Worm (Caenorhabditis elegans) whole organism, midembryonic: ENCODE data around the gene Y39B6A.10.

ENCODE experiments used
- T22C8.4 ChIP-seq: fragments of 200-800 bp; sonication (Bioruptor generic); IDR thresholded peaks from 2 replicates; pipeline ENCODE4 v1.3.6; 2022; ENCODE audit warnings: missing genetic modification characterization, missing compliant biosample characterization
- cog-1 ChIP-seq: sonication (generic microtip); optimal IDR thresholded peaks from 2 replicates; lab custom pipeline; 2016; ENCODE audit warnings: missing genetic modification characterization, missing compliant biosample characterization
- flt-1 ChIP-seq: fragments of 200-800 bp; sonication (Bioruptor generic); IDR thresholded peaks from 2 replicates; pipeline ENCODE4 v1.3.6; 2022; ENCODE audit warnings: missing genetic modification characterization, missing compliant biosample characterization
- klf-2 ChIP-seq: fragments of 200-800 bp; sonication (Bioruptor generic); conservative IDR thresholded peaks from 2 replicates; pipeline ENCODE4 v1.3.6; 2022; ENCODE audit warnings: missing genetic modification reagents, missing genetic modification characterization, missing compliant biosample characterization
- med-1 ChIP-seq: sonication (generic microtip); optimal IDR thresholded peaks from 2 replicates; lab custom pipeline; 2017; ENCODE audit warnings: missing genetic modification characterization, mild to moderate bottlenecking, missing compliant biosample characterization, antibody characterized with exemption, missing genetic modification reagents; ENCODE audit not compliant: insufficient read depth
- ref-1 ChIP-seq: fragments of 200-800 bp; sonication (Bioruptor generic); conservative IDR thresholded peaks from 2 replicates; pipeline ENCODE4 v1.3.6; 2022; ENCODE audit warnings: missing genetic modification reagents, missing genetic modification characterization, missing compliant biosample characterization
- tab-1 ChIP-seq: fragments of 200-800 bp; sonication (Bioruptor generic); IDR thresholded peaks from 2 replicates; pipeline ENCODE4 v1.3.6; 2022; ENCODE audit warnings: missing genetic modification characterization, missing compliant biosample characterization
- ztf-23 ChIP-seq: fragments of 200-800 bp; sonication (Bioruptor generic); IDR thresholded peaks from 2 replicates; pipeline ENCODE4 v1.3.6; 2022; ENCODE audit warnings: missing genetic modification reagents, missing genetic modification characterization, missing compliant biosample characterization
- ztf-29 ChIP-seq: fragments of 200-800 bp; sonication (Bioruptor generic); IDR thresholded peaks from 2 replicates; pipeline ENCODE4 v1.3.6; 2022; ENCODE audit warnings: missing genetic modification reagents, missing genetic modification characterization, missing compliant biosample characterization

Y39B6A.10 gene

DNA sequence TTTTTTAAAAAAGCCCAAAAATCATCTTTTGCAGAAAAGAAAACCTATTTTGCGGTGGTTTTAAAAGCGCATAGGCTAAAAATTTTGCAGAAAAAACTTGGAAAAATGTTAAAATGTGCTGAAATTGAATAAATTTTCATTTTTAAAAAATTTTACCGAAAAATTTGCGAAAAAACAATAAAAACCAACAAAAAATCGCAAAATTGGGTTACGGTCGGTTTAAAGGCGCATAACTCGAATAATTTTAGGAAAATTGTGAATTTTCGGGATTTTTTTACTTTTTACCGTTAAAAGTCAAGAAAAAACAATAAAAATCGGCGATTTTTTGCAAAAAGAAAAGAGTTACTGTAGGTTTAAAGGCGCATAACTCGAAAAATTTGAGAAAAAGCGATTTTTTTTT is 8.2 kb downstream of the Y39B6A.10 start:
- TF ChIP-seq med-1 (no peak), ztf-23 (GFP tag; lab: Robert Waterston, UW) (no peak), T22C8.4 (GFP tag; lab: Robert Waterston, UW) (no peak), ztf-29 (GFP tag; lab: Robert Waterston, UW) (no peak)

DNA sequence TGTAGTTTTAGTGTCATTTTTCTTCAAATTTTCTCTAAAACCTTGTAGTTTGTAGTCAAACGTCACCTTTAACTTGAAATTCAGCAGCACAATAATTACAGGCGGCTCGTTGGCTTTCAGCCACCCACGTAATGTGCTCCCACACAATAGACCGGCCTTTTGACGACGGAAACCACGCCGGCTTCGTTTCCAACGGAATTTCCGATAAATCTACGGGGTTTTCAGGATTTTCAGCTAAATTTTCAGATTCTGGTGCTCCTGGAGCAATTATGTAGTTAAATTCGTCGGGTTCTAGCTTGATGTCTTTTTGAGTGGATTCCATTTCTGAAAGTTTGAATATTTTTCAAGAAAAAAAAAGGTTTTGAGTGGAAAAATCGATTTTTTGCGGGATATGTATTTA is 8.8 kb downstream of the Y39B6A.10 start, which contains the start of gene bed-1:
bed-1 (minus strand) TSS at position 337 of the 400 bp plus-strand sequence.
- TF ChIP-seq flt-1 (GFP tag; lab: Robert Waterston, UW): no peak
- no peak for TF ChIP-seq ztf-23 (GFP tag; lab: Robert Waterston, UW)
- TF ChIP-seq T22C8.4 (GFP tag; lab: Robert Waterston, UW): no peak
- no peak for TF ChIP-seq ref-1
- TF ChIP-seq cog-1 (tag; lab: Kevin White, UChicago): no peak
- TF ChIP-seq tab-1 (GFP tag; lab: Robert Waterston, UW): no peak
- TF ChIP-seq ztf-29 (GFP tag; lab: Robert Waterston, UW): no peak

DNA sequence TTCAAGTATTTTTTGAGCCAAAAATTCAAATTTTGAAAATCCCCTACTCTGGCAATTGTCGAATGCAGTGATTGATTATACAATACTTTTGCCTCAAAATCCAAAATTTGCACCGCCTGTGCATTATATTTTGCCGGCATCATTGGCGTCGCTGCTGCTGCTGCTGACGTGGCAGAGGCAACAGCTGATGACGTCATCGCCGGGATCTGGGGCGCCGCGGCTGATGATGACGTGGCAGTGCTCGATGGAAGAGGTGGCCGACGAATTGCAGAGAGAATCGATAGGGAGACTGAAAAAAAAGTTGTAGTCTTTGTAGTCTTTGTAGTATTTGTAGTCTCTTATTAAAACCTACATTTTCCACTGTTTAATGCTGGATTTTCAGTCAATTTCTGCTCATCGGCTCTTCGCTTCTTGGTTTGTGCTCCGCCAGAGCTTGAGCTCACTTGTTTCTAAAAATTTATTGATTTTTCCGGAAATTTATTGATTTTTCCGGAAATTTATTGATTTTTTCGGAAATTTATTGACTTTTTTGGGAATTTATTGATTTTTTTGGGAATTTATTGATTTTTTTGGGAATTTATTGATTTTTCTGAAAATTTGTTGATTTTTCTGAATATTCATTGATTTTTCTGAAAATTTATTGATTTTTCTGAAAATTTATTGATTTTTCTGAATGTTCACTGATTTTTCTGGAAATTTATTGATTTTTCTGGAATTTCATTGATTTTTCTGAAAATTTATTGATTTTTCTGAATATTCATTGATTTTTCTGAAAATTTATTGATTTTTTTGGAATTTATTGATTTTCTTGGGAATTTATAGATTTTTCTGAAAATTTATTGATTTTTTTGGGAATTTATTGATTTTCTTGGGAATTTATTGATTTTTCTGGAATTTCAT is 12.4 kb downstream of the Y39B6A.10 start:
- peak; percentile 84 for TF ChIP-seq T22C8.4 (GFP tag; lab: Robert Waterston, UW)
- no peak for TF ChIP-seq ref-1
- 0 out of 2 replicates have a peak, but pooled peaks have one; percentile 12 for TF ChIP-seq flt-1 (GFP tag; lab: Robert Waterston, UW)

DNA sequence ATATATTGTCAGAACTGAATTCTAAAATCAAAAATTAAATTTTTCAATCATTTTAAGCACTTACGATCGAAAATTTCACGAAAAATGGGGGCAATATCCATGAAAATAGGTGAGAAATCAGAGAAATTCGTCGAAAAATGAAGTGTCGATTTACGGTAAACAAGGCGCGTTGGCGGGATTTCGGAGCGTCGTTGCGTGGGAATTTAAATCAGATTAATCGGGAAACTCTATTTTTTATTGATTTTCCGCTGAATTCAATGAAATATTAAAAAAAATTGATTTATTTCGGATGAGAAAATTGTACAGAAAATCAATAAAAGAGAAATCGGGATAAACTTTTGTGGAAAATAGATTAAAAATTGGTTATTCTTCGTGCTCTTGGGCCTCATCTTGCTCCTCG is 14.1 kb downstream of the Y39B6A.10 start, which contains the start of gene Y39B6A.13:
Y39B6A.13 (minus strand) TSS at position 166 of the 400 bp plus-strand sequence.
- TF ChIP-seq cog-1 (tag; lab: Kevin White, UChicago) (no peak), tab-1 (GFP tag; lab: Robert Waterston, UW) (no peak), med-1 (no peak), ztf-23 (GFP tag; lab: Robert Waterston, UW) (no peak), ztf-29 (GFP tag; lab: Robert Waterston, UW) (no peak), T22C8.4 (GFP tag; lab: Robert Waterston, UW) (peak; percentile 43; the same call in 1 of the 2 replicates), klf-2 (no peak), flt-1 (GFP tag; lab: Robert Waterston, UW) (no peak)

DNA sequence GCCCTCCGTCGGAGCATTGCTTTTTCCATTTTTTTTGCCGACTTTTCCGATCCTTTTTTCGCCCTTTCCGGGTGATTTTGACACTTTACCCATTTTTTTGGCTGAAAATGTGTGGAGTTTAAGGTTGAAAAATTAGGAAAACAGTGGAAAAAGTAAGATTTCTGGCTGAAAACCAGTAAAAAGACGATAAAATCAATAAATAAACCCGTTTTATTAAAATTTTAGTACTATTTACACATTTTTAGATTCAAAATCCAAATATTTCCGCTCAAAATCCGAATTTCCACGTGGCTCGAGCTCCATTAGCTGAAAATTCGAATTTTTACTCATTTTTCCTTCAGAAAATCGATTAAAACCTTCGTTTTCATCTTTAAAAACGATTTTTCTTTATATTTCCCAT is 15.1 kb downstream of the Y39B6A.10 start, which contains the start of gene pro-3:
pro-3 (minus strand) TSS at position 101 of the 400 bp plus-strand sequence.
- TF ChIP-seq cog-1 (tag; lab: Kevin White, UChicago): no peak
- no peak for TF ChIP-seq ztf-29 (GFP tag; lab: Robert Waterston, UW)
- TF ChIP-seq ref-1: no peak
- no peak for TF ChIP-seq med-1
- TF ChIP-seq T22C8.4 (GFP tag; lab: Robert Waterston, UW): no peak
- TF ChIP-seq flt-1 (GFP tag; lab: Robert Waterston, UW): no peak
- TF ChIP-seq klf-2: no peak
- TF ChIP-seq ztf-23 (GFP tag; lab: Robert Waterston, UW): no peak
- no peak for TF ChIP-seq tab-1 (GFP tag; lab: Robert Waterston, UW)

DNA sequence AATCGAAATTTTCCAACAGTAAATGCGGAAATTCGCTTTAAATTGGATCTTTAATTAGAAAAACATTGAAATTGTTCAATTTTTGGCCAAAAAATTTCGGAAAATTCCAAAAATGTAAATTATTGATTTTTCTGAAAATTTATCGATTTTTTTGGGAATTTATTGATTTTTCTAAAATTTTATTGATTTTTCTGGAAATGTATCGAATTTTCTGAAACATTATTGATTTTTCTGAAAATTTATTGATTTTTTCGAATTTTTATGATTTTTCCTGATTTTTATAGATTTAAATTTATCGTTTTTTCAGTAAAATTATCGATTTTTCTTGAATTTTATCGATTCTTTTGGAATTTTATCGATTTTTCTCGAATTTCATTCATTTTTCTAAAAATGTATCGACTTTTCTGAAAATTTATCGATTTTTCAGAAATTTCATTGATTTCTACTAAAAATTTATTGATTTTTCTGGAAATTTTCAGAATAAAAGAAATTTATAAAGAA is 16.5 kb downstream of the Y39B6A.10 start:
- TF ChIP-seq T22C8.4 (GFP tag; lab: Robert Waterston, UW) (peak; percentile 89), med-1 (no peak), ztf-29 (GFP tag; lab: Robert Waterston, UW) (no peak), flt-1 (GFP tag; lab: Robert Waterston, UW) (no peak)

DNA sequence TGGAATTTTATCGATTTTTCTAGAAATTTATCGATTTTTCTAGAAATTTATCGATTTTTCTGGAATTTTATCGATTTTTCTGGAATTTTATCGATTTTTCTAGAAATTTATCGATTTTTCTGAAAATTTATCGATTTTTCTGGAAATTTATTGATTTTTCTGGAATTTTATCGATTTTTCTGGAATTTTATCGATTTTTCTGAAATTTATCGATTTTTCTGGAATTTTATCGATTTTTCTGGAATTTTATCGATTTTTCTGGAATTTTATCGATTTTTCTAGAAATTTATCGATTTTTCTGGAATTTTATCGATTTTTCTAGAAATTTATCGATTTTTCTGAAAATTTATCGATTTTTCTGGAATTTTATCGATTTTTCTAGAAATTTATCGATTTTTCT is 19.8 kb downstream of the Y39B6A.10 start:
- peak; percentile 99 for TF ChIP-seq T22C8.4 (GFP tag; lab: Robert Waterston, UW)

DNA sequence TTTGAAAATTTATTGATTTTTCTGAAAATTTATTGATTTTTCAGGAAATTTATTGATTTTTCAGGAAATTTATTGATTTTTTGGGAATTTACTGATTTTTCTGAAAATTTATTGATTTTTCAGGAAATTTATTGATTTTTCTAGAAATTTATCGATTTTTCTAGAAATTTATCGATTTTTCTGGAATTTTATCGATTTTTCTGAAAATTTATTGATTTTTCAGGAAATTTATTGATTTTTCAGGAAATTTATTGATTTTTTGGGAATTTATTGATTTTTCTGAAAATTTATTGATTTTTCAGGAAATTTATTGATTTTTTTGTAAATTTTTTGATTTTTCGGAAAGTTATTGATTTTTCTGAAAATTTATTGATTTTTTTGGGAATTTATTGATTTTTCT is 20.8 kb downstream of the Y39B6A.10 start:
- TF ChIP-seq T22C8.4 (GFP tag; lab: Robert Waterston, UW): peak; percentile 93

DNA sequence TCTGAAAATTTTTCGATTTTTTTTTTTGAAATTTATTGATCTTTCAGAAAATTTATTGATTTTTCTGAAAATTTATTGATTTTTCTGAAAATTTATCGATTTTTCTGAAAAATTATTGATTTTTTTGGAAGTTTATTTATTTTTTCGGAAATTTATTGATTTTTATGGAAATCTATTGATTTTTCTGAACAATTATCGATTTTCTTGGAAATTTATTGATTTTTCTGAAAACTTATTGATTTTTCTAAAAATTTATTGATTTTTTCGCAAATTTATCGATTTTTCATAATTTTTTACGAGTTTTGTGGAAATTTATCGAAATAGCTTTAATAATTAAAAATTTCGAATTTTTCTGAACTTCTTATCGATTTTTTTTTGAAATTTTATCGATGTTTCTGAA is 26.3 kb downstream of the Y39B6A.10 start:
- peak; percentile 86 for TF ChIP-seq T22C8.4 (GFP tag; lab: Robert Waterston, UW)
- TF ChIP-seq ref-1: no peak

DNA sequence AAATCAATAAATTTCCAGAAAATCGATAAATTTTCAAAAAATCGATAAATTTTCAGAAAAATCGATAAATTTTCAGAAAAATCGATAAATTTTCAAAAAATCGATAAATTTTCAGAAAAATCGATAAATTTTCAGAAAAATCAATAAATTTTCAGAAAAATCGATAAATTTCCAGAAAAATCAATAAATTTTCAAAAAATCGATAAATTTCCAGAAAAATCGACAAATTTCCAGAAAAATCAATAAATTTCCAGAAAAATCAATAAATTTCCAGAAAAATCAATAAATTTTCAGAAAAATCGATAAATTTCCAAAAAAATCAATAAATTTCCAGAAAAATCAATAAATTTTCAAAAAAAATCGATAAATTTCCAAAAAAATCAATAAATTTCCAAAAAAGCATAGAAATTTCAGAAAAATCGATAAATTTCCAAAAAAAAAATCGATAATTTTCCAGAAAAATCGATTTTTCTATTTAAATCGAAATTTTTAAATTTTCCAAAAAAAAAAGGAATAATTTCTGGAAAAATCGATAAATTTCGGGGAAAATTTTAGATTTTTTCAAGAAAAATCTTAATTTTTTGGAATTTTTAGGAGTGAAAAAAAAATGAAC is 31.7 kb downstream of the Y39B6A.10 start, which contains the start of gene zhp-4:
zhp-4 (minus strand) TSS at position 198 of the 613 bp plus-strand sequence.
- TF ChIP-seq T22C8.4 (GFP tag; lab: Robert Waterston, UW): peak; percentile 95

DNA sequence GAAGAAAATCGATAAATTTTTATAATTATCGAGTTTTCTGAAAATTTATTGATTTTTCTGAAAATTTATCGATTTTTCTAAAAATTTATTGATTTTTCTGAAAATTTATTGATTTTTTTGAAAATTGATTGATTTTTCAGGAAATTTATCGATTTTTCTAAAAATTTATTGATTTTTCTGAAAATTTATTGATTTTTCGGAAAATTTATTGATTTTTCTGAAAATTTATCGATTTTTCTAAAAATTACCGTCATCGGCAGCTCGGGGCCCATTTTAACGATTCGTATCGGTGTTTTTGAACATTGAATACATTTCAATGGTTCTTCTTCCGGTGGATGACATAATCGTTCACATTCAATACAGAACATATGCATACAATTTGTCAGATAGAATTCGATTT is 32.7 kb downstream of the Y39B6A.10 start:
- TF ChIP-seq T22C8.4 (GFP tag; lab: Robert Waterston, UW): peak; percentile 88
